Fruit fly (Drosophila melanogaster) whole organism, pupa: ENCODE data around the gene Pop2.

Source experiments
- CG10348 ChIP-seq: fragments of 200-800 bp; sonication (Bioruptor generic); IDR thresholded peaks from 2 replicates; pipeline ENCODE4 v1.3.6; 2022; ENCODE audit warnings: missing biosample characterization, missing genetic modification characterization
- CG12605 ChIP-seq: fragments of 200-800 bp; sonication (Bioruptor generic); IDR thresholded peaks from 2 replicates; pipeline ENCODE4 v1.3.6; 2022; ENCODE audit warnings: missing biosample characterization, missing genetic modification characterization
- CG13204 ChIP-seq: fragments of 200-800 bp; sonication (Bioruptor generic); optimal IDR thresholded peaks from 2 replicates; lab custom pipeline; 2018; ENCODE audit warnings: missing biosample characterization, mild to moderate bottlenecking, missing genetic modification characterization, moderate library complexity
- CG14655 ChIP-seq: fragments of 200-800 bp; sonication (Bioruptor generic); optimal IDR thresholded peaks from 3 replicates; lab custom pipeline; 2017; ENCODE audit warnings: mild to moderate bottlenecking, missing biosample characterization, missing genetic modification reagents, missing genetic modification characterization
- CG15710 ChIP-seq: fragments of 200-800 bp; sonication (Bioruptor generic); optimal IDR thresholded peaks from 2 replicates; lab custom pipeline; 2018; ENCODE audit warnings: missing biosample characterization, mild to moderate bottlenecking, missing genetic modification characterization, moderate library complexity
- CG17806 ChIP-seq: fragments of 200-800 bp; sonication (Bioruptor generic); optimal IDR thresholded peaks from 2 replicates; lab custom pipeline; 2018; ENCODE audit warnings: missing biosample characterization, mild to moderate bottlenecking, missing genetic modification characterization, moderate library complexity
- CG32121 ChIP-seq: fragments of 200-800 bp; sonication (Bioruptor generic); IDR thresholded peaks from 2 replicates; pipeline ENCODE4 v1.3.6; 2022; ENCODE audit warnings: missing biosample characterization, missing genetic modification characterization
- CG34367 ChIP-seq: fragments of 200-800 bp; sonication (Bioruptor generic); optimal IDR thresholded peaks from 2 replicates; lab custom pipeline; 2018; ENCODE audit warnings: missing biosample characterization, mild to moderate bottlenecking, missing genetic modification characterization
- CG4496 ChIP-seq: fragments of 200-800 bp; sonication (Bioruptor generic); IDR thresholded peaks from 3 replicates; pipeline ENCODE4 v1.3.6; 2022; ENCODE audit warnings: missing biosample characterization, missing genetic modification characterization
- CG8159 ChIP-seq: fragments of 200-800 bp; sonication (Bioruptor generic); optimal IDR thresholded peaks from 3 replicates; lab custom pipeline; 2018; ENCODE audit warnings: missing biosample characterization, mild to moderate bottlenecking, missing genetic modification characterization, moderate library complexity
- CG8301 ChIP-seq: fragments of 200-800 bp; sonication (Bioruptor generic); optimal IDR thresholded peaks from 2 replicates; lab custom pipeline; 2018; ENCODE audit warnings: missing biosample characterization, mild to moderate bottlenecking, missing genetic modification characterization
- CG9948 ChIP-seq: fragments of 200-800 bp; sonication (Bioruptor generic); optimal IDR thresholded peaks from 2 replicates; lab custom pipeline; 2018; ENCODE audit warnings: missing biosample characterization, mild to moderate bottlenecking, missing genetic modification characterization, moderate library complexity
- D1 ChIP-seq: fragments of 200-800 bp; sonication (Bioruptor generic); optimal IDR thresholded peaks from 2 replicates; lab custom pipeline; 2018; ENCODE audit warnings: missing biosample characterization, mild to moderate bottlenecking, missing genetic modification characterization, moderate library complexity
- EcR ChIP-seq: fragments of 200-800 bp; sonication (Bioruptor generic); optimal IDR thresholded peaks from 3 replicates; lab custom pipeline; 2019; ENCODE audit warnings: missing biosample characterization, missing genetic modification characterization, mild to moderate bottlenecking, moderate library complexity, missing genetic modification reagents
- Ets98B ChIP-seq: fragments of 200-800 bp; sonication (Bioruptor generic); IDR thresholded peaks from 2 replicates; pipeline ENCODE4 v1.3.6; 2022; ENCODE audit warnings: missing biosample characterization, missing genetic modification characterization
- Pif1A ChIP-seq: fragments of 200-800 bp; sonication (Bioruptor generic); optimal IDR thresholded peaks from 3 replicates; lab custom pipeline; 2016; ENCODE audit warnings: missing biosample characterization, missing genetic modification characterization
- Pif1B ChIP-seq: fragments of 200-800 bp; sonication (Bioruptor generic); optimal IDR thresholded peaks from 3 replicates; lab custom pipeline; 2016; ENCODE audit warnings: missing biosample characterization, missing genetic modification characterization
- Snoo ChIP-seq: fragments of 200-800 bp; sonication (Bioruptor generic); optimal IDR thresholded peaks from 3 replicates; lab custom pipeline; 2017; ENCODE audit warnings: missing biosample characterization, mild to moderate bottlenecking, missing genetic modification characterization, inconsistent platforms
- fd96Ca ChIP-seq: fragments of 200-800 bp; sonication (Bioruptor generic); IDR thresholded peaks from 3 replicates; pipeline ENCODE4 v1.3.6; 2022; ENCODE audit warnings: missing biosample characterization, missing genetic modification characterization
- gl ChIP-seq: fragments of 200-800 bp; sonication (Bioruptor generic); optimal IDR thresholded peaks from 2 replicates; lab custom pipeline; 2018; ENCODE audit warnings: missing biosample characterization, mild to moderate bottlenecking, missing genetic modification characterization
- rn ChIP-seq: fragments of 200-800 bp; sonication (Bioruptor generic); IDR thresholded peaks from 2 replicates; pipeline ENCODE4 v1.3.6; 2022; ENCODE audit warnings: missing biosample characterization, missing genetic modification characterization

Gene Pop2

DNA sequence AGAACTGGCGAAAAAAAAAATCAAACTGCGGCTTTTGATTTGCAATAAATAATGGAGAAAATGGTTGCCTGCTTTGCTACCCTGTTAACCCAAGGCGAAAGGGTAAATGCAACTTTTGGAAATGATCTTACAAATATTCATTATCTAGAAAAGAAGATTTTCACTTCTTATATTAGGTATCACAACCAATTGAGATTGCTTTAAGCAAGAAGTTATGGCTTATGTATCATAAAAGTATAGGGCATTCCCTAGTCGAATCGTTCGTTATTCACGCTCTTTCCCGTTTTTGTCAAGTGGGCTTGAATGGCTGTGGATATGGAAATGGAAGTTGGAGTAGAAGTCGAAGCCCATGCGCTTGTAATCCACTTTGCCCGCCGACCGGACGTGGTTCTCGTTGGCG is 27.8 kb upstream of the Pop2 start:
- TF ChIP-seq CG12605 (0 out of 2 replicates have a peak, but pooled peaks have one; percentile 40), CG10348 (no peak), D1 (tag; lab: Kevin White, UChicago) (peak; percentile 24), CG32121 (GFP tag; lab: Robert Waterston, UW) (peak; percentile 66), Ets98B (GFP tag; lab: Robert Waterston, UW) (peak; percentile 45; the same call in 1 of the 2 replicates), CG8159 (tag; lab: Kevin White, UChicago) (peak; percentile 85), CG14655 (GFP tag; lab: Kevin White, UChicago) (peak; percentile 84), CG4496 (peak; percentile 72; the same call in 2 of the 3 replicates), CG15710 (tag; lab: Kevin White, UChicago) (peak; percentile 64), fd96Ca (GFP tag; lab: Robert Waterston, UW) (peak; percentile 56; the same call in 2 of the 3 replicates), CG34367 (tag; lab: Kevin White, UChicago) (peak; percentile 55), CG13204 (GFP tag; lab: Kevin White, UChicago) (no peak), gl (tag; lab: Kevin White, UChicago) (no peak), CG17806 (tag; lab: Kevin White, UChicago) (peak; percentile 77), rn (GFP tag; lab: Robert Waterston, UW) (no peak), EcR (no peak), Snoo (tag; lab: Kevin White, UChicago) (peak; percentile 5), CG9948 (tag; lab: Kevin White, UChicago) (peak; percentile 68), Pif1B (GFP tag; lab: Kevin White, UChicago) (peak; percentile 67), Pif1A (GFP tag; lab: Kevin White, UChicago) (peak; percentile 79), CG8301 (tag; lab: Kevin White, UChicago) (peak; percentile 76)

DNA sequence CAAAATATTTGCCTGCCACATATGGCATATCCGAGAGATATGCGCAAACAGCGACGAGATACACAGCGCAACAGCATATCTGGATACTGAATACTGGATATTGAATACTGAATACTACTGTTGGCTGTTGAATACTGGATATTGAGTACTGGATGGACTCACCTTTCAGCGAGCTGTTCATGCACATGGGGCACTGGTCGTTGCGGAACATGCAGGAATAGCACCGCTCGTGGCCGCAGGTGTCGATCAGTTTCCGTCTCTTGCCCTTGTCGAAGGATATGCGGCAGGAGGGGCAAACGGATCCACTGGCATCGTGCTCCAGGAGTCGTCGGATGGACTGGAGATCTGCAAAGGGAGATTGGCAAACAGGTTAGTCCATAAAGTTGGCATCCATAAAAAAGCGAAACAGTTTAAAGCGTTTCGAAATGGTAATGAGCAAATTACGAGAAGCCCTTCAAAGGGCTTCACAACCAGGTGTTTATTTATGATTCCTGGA is 25.9 kb upstream of the Pop2 start:
- TF ChIP-seq fd96Ca (GFP tag; lab: Robert Waterston, UW) (no peak), gl (tag; lab: Kevin White, UChicago) (no peak), CG12605 (no peak), CG32121 (GFP tag; lab: Robert Waterston, UW) (no peak), CG13204 (GFP tag; lab: Kevin White, UChicago) (peak; percentile 50), CG8301 (tag; lab: Kevin White, UChicago) (no peak), CG15710 (tag; lab: Kevin White, UChicago) (no peak), rn (GFP tag; lab: Robert Waterston, UW) (no peak), CG8159 (tag; lab: Kevin White, UChicago) (no peak), Pif1A (GFP tag; lab: Kevin White, UChicago) (no peak), EcR (peak; percentile 71), Snoo (tag; lab: Kevin White, UChicago) (no peak), Pif1B (GFP tag; lab: Kevin White, UChicago) (no peak), CG14655 (GFP tag; lab: Kevin White, UChicago) (no peak), CG4496 (peak; percentile 35; the same call in 1 of the 3 replicates), CG17806 (tag; lab: Kevin White, UChicago) (no peak), D1 (tag; lab: Kevin White, UChicago) (no peak)
- TF ChIP-seq, all 21 proteins: peak for 3

DNA sequence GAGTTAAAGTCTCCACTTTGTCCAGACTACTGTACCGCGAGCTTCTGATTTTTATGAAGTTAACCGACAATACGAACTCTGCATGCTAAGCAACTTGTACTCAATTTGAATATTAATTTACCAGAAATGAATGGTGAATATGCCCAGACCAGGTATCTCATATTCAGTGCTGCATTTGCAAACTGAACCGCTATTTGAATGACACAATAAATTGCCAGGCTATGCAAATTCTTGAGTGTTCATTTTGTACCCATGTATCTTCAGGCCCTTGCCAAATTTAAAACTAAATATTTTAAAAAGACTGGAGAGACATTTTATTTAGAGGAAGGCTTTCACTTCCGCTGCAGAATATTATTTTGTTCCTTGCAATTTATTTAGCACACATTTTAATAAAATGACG is 25.2 kb upstream of the Pop2 start:
- TF ChIP-seq CG14655 (GFP tag; lab: Kevin White, UChicago) (no peak), Ets98B (GFP tag; lab: Robert Waterston, UW) (no peak), Snoo (tag; lab: Kevin White, UChicago) (no peak), CG8301 (tag; lab: Kevin White, UChicago) (no peak), CG4496 (no peak), CG12605 (no peak), CG10348 (no peak), CG8159 (tag; lab: Kevin White, UChicago) (no peak), gl (tag; lab: Kevin White, UChicago) (no peak), CG17806 (tag; lab: Kevin White, UChicago) (no peak), Pif1A (GFP tag; lab: Kevin White, UChicago) (no peak), fd96Ca (GFP tag; lab: Robert Waterston, UW) (no peak), CG32121 (GFP tag; lab: Robert Waterston, UW) (no peak), rn (GFP tag; lab: Robert Waterston, UW) (no peak)

- TF ChIP-seq rn (GFP tag; lab: Robert Waterston, UW) (no peak), CG17806 (tag; lab: Kevin White, UChicago) (no peak), gl (tag; lab: Kevin White, UChicago) (no peak), CG34367 (tag; lab: Kevin White, UChicago) (no peak), CG4496 (peak; percentile 27; the same call in 2 of the 3 replicates), CG8301 (tag; lab: Kevin White, UChicago) (peak; percentile 75), Snoo (tag; lab: Kevin White, UChicago) (no peak), CG14655 (GFP tag; lab: Kevin White, UChicago) (peak; percentile 46), CG8159 (tag; lab: Kevin White, UChicago) (no peak), CG13204 (GFP tag; lab: Kevin White, UChicago) (no peak), Ets98B (GFP tag; lab: Robert Waterston, UW) (peak; percentile 55), CG15710 (tag; lab: Kevin White, UChicago) (no peak)
- TF ChIP-seq, all 21 proteins: peak for 4
Measured at dm6 chr3L:12024947-12025346, 22.2 kb upstream of the Pop2 start.

- peak; percentile 34; the same call in 1 of the 2 replicates for TF ChIP-seq CG32121 (GFP tag; lab: Robert Waterston, UW)
- 0 out of 3 replicates have a peak, but pooled peaks have one; percentile 19 for TF ChIP-seq fd96Ca (GFP tag; lab: Robert Waterston, UW)
- no peak for TF ChIP-seq CG12605
- TF ChIP-seq CG8301 (tag; lab: Kevin White, UChicago): peak; percentile 30
- no peak for TF ChIP-seq CG10348
- TF ChIP-seq CG4496: 0 out of 3 replicates have a peak, but pooled peaks have one; percentile 25
- TF ChIP-seq CG14655 (GFP tag; lab: Kevin White, UChicago): peak; percentile 34
Measured at dm6 chr3L:12023137-12023792, 20.6 kb upstream of the Pop2 start.
